Fruit fly (Drosophila melanogaster): Measurements from ENCODE around the gene CG16820.

Gene CG16820

dm6 chr2L:13205256-13205655 is 40.8 kb upstream of the CG16820 start (continued):
- TF ChIP-seq Vsx1 (GFP tag; optimal IDR thresholded peaks at IDR 0.05), result peak; percentile 25
- peak; percentile 29 for TF ChIP-seq PHDP (tag; optimal IDR thresholded peaks at IDR 0.05)
- no peak for TF ChIP-seq CG7839 (tag; optimal IDR thresholded peaks at IDR 0.05)
- no peak for TF ChIP-seq D (optimal IDR thresholded peaks at IDR 0.05)
- peak; percentile 37 for TF ChIP-seq D (GFP tag; optimal IDR thresholded peaks at IDR 0.05)
- TF ChIP-seq CG43689 (GFP tag; IDR thresholded peaks at IDR 0.05), result no peak
- peak; percentile 41 for TF ChIP-seq CG17912 (GFP tag; optimal IDR thresholded peaks at IDR 0.05)
- peak; percentile 7 for TF ChIP-seq cg (GFP tag; optimal IDR thresholded peaks at IDR 0.05)
- peak; percentile 18 for TF ChIP-seq Usf (GFP tag; optimal IDR thresholded peaks at IDR 0.05)
- TF ChIP-seq CG11723 (GFP tag; optimal IDR thresholded peaks at IDR 0.05), result peak; percentile 30
- no peak for TF ChIP-seq slp2 (GFP tag; optimal IDR thresholded peaks at IDR 0.05)
- TF ChIP-seq da (GFP tag; optimal IDR thresholded peaks at IDR 0.05), result no peak
- no peak for TF ChIP-seq CG2889 (GFP tag; IDR thresholded peaks at IDR 0.05)
- TF ChIP-seq CoRest (tag; optimal IDR thresholded peaks at IDR 0.05), result no peak
- no peak for TF ChIP-seq sim (GFP tag; IDR thresholded peaks at IDR 0.05)
- TF ChIP-seq CG2129 (GFP tag; IDR thresholded peaks at IDR 0.05; ENCODE audit: partially characterized antibody), result no peak
- peak; percentile 55 for TF ChIP-seq CG4707 (GFP tag; optimal IDR thresholded peaks at IDR 0.05)
- peak; percentile 31 for TF ChIP-seq CG2678 (tag; optimal IDR thresholded peaks at IDR 0.05)
- peak; percentile 36; the same call in 1 of the 2 replicates for TF ChIP-seq Adf1 (GFP tag; IDR thresholded peaks at IDR 0.05)
- peak; percentile 17 for TF ChIP-seq lab (GFP tag; optimal IDR thresholded peaks at IDR 0.05)
- no peak for TF ChIP-seq CG9609 (GFP tag; optimal IDR thresholded peaks at IDR 0.05)
- TF ChIP-seq BtbVII (GFP tag; optimal IDR thresholded peaks at IDR 0.05), result no peak
- TF ChIP-seq Mrtf (GFP tag; IDR thresholded peaks at IDR 0.05), result no peak
- peak; percentile 70; the same call in 1 of the 3 replicates for TF ChIP-seq CG34422 (GFP tag; IDR thresholded peaks at IDR 0.05)
- TF ChIP-seq Taf1 (GFP tag; IDR thresholded peaks at IDR 0.05), result no peak
- no peak for TF ChIP-seq HmgD (GFP tag; optimal IDR thresholded peaks at IDR 0.05)
- peak; percentile 75 for TF ChIP-seq Fer1 (GFP tag; optimal IDR thresholded peaks at IDR 0.05)
- TF ChIP-seq gem (tag; optimal IDR thresholded peaks at IDR 0.05), result no peak
- no peak for TF ChIP-seq jing (GFP tag; optimal IDR thresholded peaks at IDR 0.05)
- no peak for TF ChIP-seq Neu2 (GFP tag; optimal IDR thresholded peaks at IDR 0.05; ENCODE audit: borderline replicate concordance)
- no peak for TF ChIP-seq jigr1 (GFP tag; IDR thresholded peaks at IDR 0.05)
- TF ChIP-seq eyg (GFP tag; optimal IDR thresholded peaks at IDR 0.05), result no peak
- TF ChIP-seq crc (GFP tag; optimal IDR thresholded peaks at IDR 0.05), result no peak
- peak; percentile 3 for TF ChIP-seq Dad (GFP tag; optimal IDR thresholded peaks at IDR 0.05)
- TF ChIP-seq CG32772 (GFP tag; IDR thresholded peaks at IDR 0.05), result no peak
- TF ChIP-seq ATbp (GFP tag; optimal IDR thresholded peaks at IDR 0.05), result no peak
- TF ChIP-seq Hr51 (GFP tag; optimal IDR thresholded peaks at IDR 0.05), result no peak
- TF ChIP-seq CG12942 (GFP tag; optimal IDR thresholded peaks at IDR 0.05), result no peak
- TF ChIP-seq Sry-δ (GFP tag; optimal IDR thresholded peaks at IDR 0.05), result no peak
- TF ChIP-seq CG18262 (tag; optimal IDR thresholded peaks at IDR 0.05), result no peak
- no peak for TF ChIP-seq toy (GFP tag; IDR thresholded peaks at IDR 0.05)
- TF ChIP-seq nom (GFP tag; optimal IDR thresholded peaks at IDR 0.05), result peak; percentile 53
- TF ChIP-seq CG12659 (GFP tag; optimal IDR thresholded peaks at IDR 0.05), result peak; percentile 21
- no peak for TF ChIP-seq CG7745 (tag; optimal IDR thresholded peaks at IDR 0.05)
- peak; percentile 38 for TF ChIP-seq Nf-YC (tag; optimal IDR thresholded peaks at IDR 0.05)
- TF ChIP-seq CG15073 (GFP tag; optimal IDR thresholded peaks at IDR 0.05), result no peak
- no peak for TF ChIP-seq ase (GFP tag; IDR thresholded peaks at IDR 0.05)
- no peak for TF ChIP-seq CG9215 (GFP tag; IDR thresholded peaks at IDR 0.05)
- TF ChIP-seq Lpt (GFP tag; optimal IDR thresholded peaks at IDR 0.05), result no peak
- no peak for TF ChIP-seq sqz (GFP tag; optimal IDR thresholded peaks at IDR 0.05)
- peak; percentile 62 for TF ChIP-seq CG9876 (GFP tag; optimal IDR thresholded peaks at IDR 0.05)
- no peak for TF ChIP-seq Poxn (GFP tag; IDR thresholded peaks at IDR 0.05)

All from whole organism, embryonic.